Worm (Caenorhabditis elegans) whole organism, L4/young adult: ENCODE results near the gene ptp-1.

ENCODE experiments used
- W03F9.2 ChIP-seq: fragments of 150-350 bp; optimal IDR thresholded peaks from 2 replicates; lab custom pipeline; 2014; ENCODE audit warnings: missing biosample characterization, missing genetic modification characterization
- dao-5 ChIP-seq: sonication (generic microtip); optimal IDR thresholded peaks from 2 replicates; lab custom pipeline; 2016; ENCODE audit warnings: missing genotype, missing genetic modification characterization, moderate library complexity, missing compliant biosample characterization
- him-1 ChIP-seq: sonication (generic microtip); optimal IDR thresholded peaks from 2 replicates; lab custom pipeline; 2016; ENCODE audit warnings: missing genotype, missing genetic modification reagents, missing genetic modification characterization, missing compliant biosample characterization

DNA sequence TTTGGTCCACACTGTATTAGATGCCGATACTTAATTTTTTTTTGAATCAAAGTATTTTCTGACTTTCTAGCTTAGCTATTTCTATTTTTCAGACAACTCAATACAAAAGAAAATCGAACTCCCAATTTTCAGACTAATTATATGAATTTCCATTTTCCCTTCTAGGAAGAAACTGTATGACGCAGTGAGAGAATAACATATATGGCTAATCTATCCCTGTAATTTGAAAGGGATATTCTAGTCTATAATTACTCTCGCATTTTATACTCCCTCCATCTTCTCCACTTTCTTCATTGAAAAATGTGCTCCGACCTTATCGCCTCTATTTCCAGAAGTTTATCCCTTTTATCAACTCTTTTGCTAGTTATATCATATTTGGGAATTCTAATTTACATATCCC lies 37.2 kb upstream of the ptp-1 start, which contains the start of gene C54C6.4:
- TF ChIP-seq him-1 (tag; lab: Kevin White, UChicago) (no peak), dao-5 (no peak), W03F9.2 (tag; lab: Kevin White, UChicago) (no peak)
